Worm (Caenorhabditis elegans) whole organism, midembryonic: Measurements from ENCODE around the gene meg-4.

Source experiments
- T22C8.4 ChIP-seq: fragments of 200-800 bp; sonication (Bioruptor generic); IDR thresholded peaks from 2 replicates; pipeline ENCODE4 v1.3.6; 2022; ENCODE audit warnings: missing genetic modification characterization, missing compliant biosample characterization
- flt-1 ChIP-seq: fragments of 200-800 bp; sonication (Bioruptor generic); IDR thresholded peaks from 2 replicates; pipeline ENCODE4 v1.3.6; 2022; ENCODE audit warnings: missing genetic modification characterization, missing compliant biosample characterization
- klf-2 ChIP-seq: fragments of 200-800 bp; sonication (Bioruptor generic); conservative IDR thresholded peaks from 2 replicates; pipeline ENCODE4 v1.3.6; 2022; ENCODE audit warnings: missing genetic modification reagents, missing genetic modification characterization, missing compliant biosample characterization
- med-1 ChIP-seq: sonication (generic microtip); optimal IDR thresholded peaks from 2 replicates; lab custom pipeline; 2017; ENCODE audit warnings: missing genetic modification characterization, mild to moderate bottlenecking, missing compliant biosample characterization, antibody characterized with exemption, missing genetic modification reagents; ENCODE audit not compliant: insufficient read depth
- ref-1 ChIP-seq: fragments of 200-800 bp; sonication (Bioruptor generic); conservative IDR thresholded peaks from 2 replicates; pipeline ENCODE4 v1.3.6; 2022; ENCODE audit warnings: missing genetic modification reagents, missing genetic modification characterization, missing compliant biosample characterization
- tab-1 ChIP-seq: fragments of 200-800 bp; sonication (Bioruptor generic); IDR thresholded peaks from 2 replicates; pipeline ENCODE4 v1.3.6; 2022; ENCODE audit warnings: missing genetic modification characterization, missing compliant biosample characterization
- ztf-23 ChIP-seq: fragments of 200-800 bp; sonication (Bioruptor generic); IDR thresholded peaks from 2 replicates; pipeline ENCODE4 v1.3.6; 2022; ENCODE audit warnings: missing genetic modification reagents, missing genetic modification characterization, missing compliant biosample characterization
- ztf-29 ChIP-seq: fragments of 200-800 bp; sonication (Bioruptor generic); IDR thresholded peaks from 2 replicates; pipeline ENCODE4 v1.3.6; 2022; ENCODE audit warnings: missing genetic modification reagents, missing genetic modification characterization, missing compliant biosample characterization

ce11 chrX:1675879-1676278 lies 6.9 kb upstream of the meg-4 start:
- TF ChIP-seq ref-1 (GFP tag; lab: Robert Waterston, UW), result no peak
- no peak for TF ChIP-seq med-1 (GFP tag; lab: Kevin White, UChicago)
- no peak for TF ChIP-seq ztf-23 (GFP tag; lab: Robert Waterston, UW)
- TF ChIP-seq tab-1, result no peak
- no peak for TF ChIP-seq ztf-29 (GFP tag; lab: Robert Waterston, UW)
- TF ChIP-seq klf-2 (GFP tag; lab: Robert Waterston, UW), result no peak
- TF ChIP-seq flt-1 (GFP tag; lab: Robert Waterston, UW), result no peak
- no peak for TF ChIP-seq T22C8.4 (GFP tag; lab: Robert Waterston, UW)
